Worm (Caenorhabditis elegans) whole organism, L1 larva: ENCODE results near the gene gst-28.

ENCODE experiments used
- ceh-82 ChIP-seq, 3 experiments: fragments of 150-350 bp in 1 of 3; sonication (generic microtip) in 2 of 3; optimal IDR thresholded peaks; 2 replicates each; lab custom pipeline; 2014 to 2017; ENCODE audit warnings: missing biosample characterization in 3 of 3, missing genetic modification characterization in 3 of 3
- nhr-11 ChIP-seq: fragments of 150-350 bp; optimal IDR thresholded peaks from 2 replicates; lab custom pipeline; 2014; ENCODE audit warnings: missing biosample characterization, missing genetic modification characterization

- TF ChIP-seq nhr-11 (tag; lab: Kevin White, UChicago), result no peak
- no peak for TF ChIP-seq ceh-82 (tag; optimal IDR thresholded peaks at IDR 0.05; lab: Kevin White, UChicago)
Measured at ce11 chrII:15178494-15178893, 11.1 kb upstream of the gst-28 start, which contains the start of gene gst-32.
